Worm (Caenorhabditis elegans): ENCODE results near the gene nspd-4.

nspd-4 gene

DNA sequence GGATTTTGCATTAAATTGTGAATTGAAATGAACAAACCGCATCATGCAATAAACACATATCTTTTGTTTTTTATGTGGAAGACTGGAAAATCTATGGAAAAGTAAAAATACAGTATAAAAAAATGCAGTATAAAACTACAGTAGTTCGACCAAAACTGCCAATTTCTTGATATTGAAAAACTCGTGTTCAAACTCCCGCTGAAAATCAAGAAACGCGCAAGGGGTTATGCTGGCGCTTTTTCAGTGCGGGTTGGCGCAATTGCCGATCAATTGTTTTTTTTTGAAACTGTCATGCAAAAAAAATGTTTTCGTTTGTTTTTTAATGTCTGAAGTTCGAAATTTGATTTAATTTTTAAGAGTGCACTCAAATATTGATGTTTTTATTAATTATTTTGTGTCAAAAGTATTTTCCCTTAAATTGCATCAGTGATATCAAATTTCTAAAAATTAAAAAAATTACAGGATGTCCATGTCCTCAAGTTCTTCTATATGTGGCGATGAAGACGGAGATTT, 9.2 kb downstream of the nspd-4 start, which contains the start of gene dnj-9 (continued):
- TF ChIP-seq ztf-11 (tag; optimal IDR thresholded peaks at IDR 0.05): peak in 1 of 2 experiments; percentile 90
- TF ChIP-seq fos-1 (tag; optimal IDR thresholded peaks at IDR 0.05): peak; percentile 90
- peak; percentile 80 for TF ChIP-seq fkh-4 (tag; optimal IDR thresholded peaks at IDR 0.05; ENCODE audit: borderline replicate concordance)
- TF ChIP-seq pqm-1 (tag; optimal IDR thresholded peaks at IDR 0.05): no peak
- TF ChIP-seq ceh-88 (GFP tag; IDR thresholded peaks at IDR 0.05): peak; percentile 83
- peak; percentile 99 for TF ChIP-seq lin-35 (GFP tag; optimal IDR thresholded peaks at IDR 0.05)
- TF ChIP-seq lin-15B (tag; optimal IDR thresholded peaks at IDR 0.05): peak; percentile 91
- TF ChIP-seq lin-14 (GFP tag; optimal IDR thresholded peaks at IDR 0.05): peak; percentile 96
- peak; percentile 94 for TF ChIP-seq unc-86 (tag; optimal IDR thresholded peaks at IDR 0.05)
- TF ChIP-seq C34B4.2 (tag; optimal IDR thresholded peaks at IDR 0.05): peak; percentile 39
- TF ChIP-seq nhr-77 (tag; optimal IDR thresholded peaks at IDR 0.05): peak; percentile 88
- TF ChIP-seq elt-3 (tag; optimal IDR thresholded peaks at IDR 0.05): peak in 3 of 6 experiments; percentile 50 to 90 (median 90)
- TF ChIP-seq nhr-20 (tag; optimal IDR thresholded peaks at IDR 0.05): peak; percentile 98
- peak; percentile 32 for TF ChIP-seq pag-3 (tag; optimal IDR thresholded peaks at IDR 0.05; ENCODE audit: borderline replicate concordance, insufficient read depth)
- TF ChIP-seq aly-2 (tag; optimal IDR thresholded peaks at IDR 0.05): peak; percentile 88
- TF ChIP-seq Y116A8C.19 (tag; optimal IDR thresholded peaks at IDR 0.05; ENCODE audit: borderline replicate concordance): no peak
- TF ChIP-seq snpc-4 (tag; optimal IDR thresholded peaks at IDR 0.05): peak; percentile 91
- TF ChIP-seq ztf-4 (tag; optimal IDR thresholded peaks at IDR 0.05): peak; percentile 84
- peak; percentile 24 for TF ChIP-seq nhr-12 (tag; optimal IDR thresholded peaks at IDR 0.05)
- TF ChIP-seq efl-1 (optimal IDR thresholded peaks at IDR 0.05): peak; percentile 91 to 99
- TF ChIP-seq efl-1 (GFP tag; optimal IDR thresholded peaks at IDR 0.05 in 1 of 2): peak; percentile 99 to 100
- TF ChIP-seq alr-1 (tag; optimal IDR thresholded peaks at IDR 0.05; ENCODE audit: borderline replicate concordance): no peak
- no peak for TF ChIP-seq sptf-1 (tag; optimal IDR thresholded peaks at IDR 0.05)
- TF ChIP-seq ets-5 (GFP tag; IDR thresholded peaks at IDR 0.05): no peak
- TF ChIP-seq lin-39 (tag; optimal IDR thresholded peaks at IDR 0.05): peak; percentile 97
- TF ChIP-seq jun-1 (tag; optimal IDR thresholded peaks at IDR 0.05): peak; percentile 92
- peak; percentile 99 for TF ChIP-seq mep-1 (tag; optimal IDR thresholded peaks at IDR 0.05)
- TF ChIP-seq vab-15 (tag; optimal IDR thresholded peaks at IDR 0.05): peak; percentile 45
- TF ChIP-seq elt-2 (tag; optimal IDR thresholded peaks at IDR 0.05): peak; percentile 98
- peak; percentile 85 for TF ChIP-seq mab-9 (GFP tag; IDR thresholded peaks at IDR 0.05)
- peak; percentile 65 for TF ChIP-seq nhr-237 (tag; optimal IDR thresholded peaks at IDR 0.05)
- TF ChIP-seq fkh-8 (tag; optimal IDR thresholded peaks at IDR 0.05): peak; percentile 92

DNA sequence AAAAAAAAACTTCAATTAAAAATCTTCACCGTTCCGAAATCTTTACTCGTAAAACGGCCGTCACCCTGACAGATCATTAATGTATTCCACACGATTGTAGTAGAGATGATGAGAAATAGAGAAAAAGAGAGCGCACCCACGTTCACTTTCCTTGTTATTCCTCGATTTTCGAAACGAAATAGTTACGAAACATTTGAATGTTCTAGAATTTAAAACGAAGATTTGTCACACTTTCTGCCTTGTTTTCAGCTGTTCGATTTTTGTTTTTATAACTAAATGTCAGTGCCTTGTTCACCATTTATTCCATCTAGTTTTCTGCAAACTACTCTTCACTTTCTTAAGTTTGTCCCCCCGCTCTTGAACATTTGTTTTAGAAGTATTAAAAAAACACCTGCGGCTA, 12.4 kb downstream of the nspd-4 start:
- TF ChIP-seq blmp-1 (tag; optimal IDR thresholded peaks at IDR 0.05) (peak; percentile 19), mdl-1 (tag; optimal IDR thresholded peaks at IDR 0.05) (no peak), sox-4 (tag; optimal IDR thresholded peaks at IDR 0.05) (no peak), ztf-11 (tag; optimal IDR thresholded peaks at IDR 0.05) (no peak), tlp-1 (tag; optimal IDR thresholded peaks at IDR 0.05) (no peak), nhr-84 (tag; optimal IDR thresholded peaks at IDR 0.05) (no peak), ceh-82 (tag; optimal IDR thresholded peaks at IDR 0.05) (no peak), C04F5.9 (tag; optimal IDR thresholded peaks at IDR 0.05) (no peak), fkh-8 (tag; optimal IDR thresholded peaks at IDR 0.05) (no peak), skn-1 (tag; optimal IDR thresholded peaks at IDR 0.05) (peak; percentile 64), F16B12.6 (tag; optimal IDR thresholded peaks at IDR 0.05) (no peak), efl-1 (optimal IDR thresholded peaks at IDR 0.05) (no peak), efl-1 (GFP tag; optimal IDR thresholded peaks at IDR 0.05 in 1 of 2) (peak; percentile 11 to 91), mef-2 (tag; optimal IDR thresholded peaks at IDR 0.05) (no peak), nhr-19 (GFP tag; conservative IDR thresholded peaks at IDR 0.05) (no peak), irx-1 (tag; optimal IDR thresholded peaks at IDR 0.05) (no peak), ces-1 (GFP tag; optimal IDR thresholded peaks at IDR 0.05) (no peak), ets-5 (GFP tag; IDR thresholded peaks at IDR 0.05) (no peak), hlh-4 (tag; optimal IDR thresholded peaks at IDR 0.05) (no peak), pax-3 (tag; optimal IDR thresholded peaks at IDR 0.05) (no peak), nhr-85 (tag) (no peak), nhr-76 (tag; optimal IDR thresholded peaks at IDR 0.05) (no peak), C16A3.4 (tag; optimal IDR thresholded peaks at IDR 0.05) (no peak), unc-130 (tag; optimal IDR thresholded peaks at IDR 0.05) (no peak), sup-37 (GFP tag; optimal IDR thresholded peaks at IDR 0.05) (no peak), sptf-1 (tag; optimal IDR thresholded peaks at IDR 0.05) (no peak), pag-3 (tag; optimal IDR thresholded peaks at IDR 0.05; ENCODE audit: borderline replicate concordance, insufficient read depth) (no peak)
